Fruit fly (Drosophila melanogaster): Measurements from ENCODE around the gene Pde11.

Gene Pde11

DNA sequence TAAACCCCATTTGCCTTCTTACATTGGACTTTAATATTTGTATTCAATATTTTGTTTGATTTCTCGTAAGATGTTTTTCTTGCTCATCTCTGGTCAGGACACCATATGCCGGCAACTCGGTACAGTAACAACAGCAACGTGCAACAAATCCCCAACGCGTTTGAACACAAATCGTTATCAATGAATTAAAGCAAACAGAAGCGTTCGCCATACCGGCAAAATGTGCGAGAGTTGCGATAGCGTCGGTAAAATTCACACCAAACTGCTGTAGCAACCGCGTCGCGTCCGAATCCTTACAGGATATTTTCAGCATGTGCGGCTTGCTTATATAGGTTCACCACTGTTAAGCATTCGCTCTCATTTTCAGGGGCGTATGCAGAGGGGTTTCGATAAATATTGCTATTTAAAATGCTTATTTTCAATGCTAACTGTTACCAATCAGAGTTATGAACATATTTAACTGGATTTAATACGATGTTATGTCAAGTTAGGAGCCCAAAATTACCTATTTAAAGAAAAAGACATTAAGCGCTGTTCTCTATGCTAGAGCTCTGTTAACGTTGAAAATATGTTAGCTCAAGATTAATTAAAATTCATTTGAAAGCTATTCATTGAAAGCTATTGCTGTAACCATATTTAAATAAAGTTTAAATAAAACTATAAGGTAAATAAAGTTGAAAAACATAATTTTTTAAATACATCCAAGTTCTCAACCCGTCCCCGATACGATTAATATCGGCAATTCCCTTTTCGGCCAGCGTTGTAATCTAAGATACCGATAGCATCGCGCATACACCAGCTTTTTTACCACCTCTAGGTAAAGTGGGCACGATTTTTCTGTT lies at the start of gene Pde11, which contains the start of gene CG15160:
TSS of gene Pde11 (minus strand) at position 243 of the 842 bp plus-strand sequence.
TSS of gene CG15160 (plus strand) at position 792 of the 842 bp plus-strand sequence.
- TF ChIP-seq usp (GFP tag; optimal IDR thresholded peaks at IDR 0.05), result no peak
- no peak for TF ChIP-seq EcR (GFP tag; optimal IDR thresholded peaks at IDR 0.05)
- TF ChIP-seq psq (optimal IDR thresholded peaks at IDR 0.05), result no peak
- TF ChIP-seq Dll (optimal IDR thresholded peaks at IDR 0.05), result no peak
- TF ChIP-seq CG8478 (optimal IDR thresholded peaks at IDR 0.05), result no peak
- no peak for TF ChIP-seq pan (optimal IDR thresholded peaks at IDR 0.05)

DNA sequence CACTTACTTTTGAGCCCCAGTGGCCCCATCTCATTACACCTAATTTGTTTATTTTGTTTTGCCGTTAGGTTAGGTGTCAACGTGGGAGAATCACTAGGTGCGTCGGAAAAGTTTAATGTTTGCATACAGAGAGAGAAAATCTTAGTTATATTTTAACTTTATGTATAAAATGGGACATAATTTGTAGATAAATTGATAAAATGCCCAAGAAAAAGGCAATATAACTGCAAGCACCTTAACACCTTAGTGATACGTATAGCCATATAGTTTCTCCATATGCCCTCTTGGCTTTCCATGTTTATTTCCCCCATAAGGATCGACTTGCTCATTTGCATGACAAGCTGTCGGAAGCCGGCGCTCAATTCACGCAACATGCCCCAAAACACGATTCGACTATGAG lies 48.8 kb upstream of the Pde11 start:
- no peak for TF ChIP-seq EcR (GFP tag; optimal IDR thresholded peaks at IDR 0.05)
- TF ChIP-seq pan (optimal IDR thresholded peaks at IDR 0.05), result no peak
- TF ChIP-seq CG8478 (optimal IDR thresholded peaks at IDR 0.05), result no peak
- no peak for TF ChIP-seq usp (GFP tag; optimal IDR thresholded peaks at IDR 0.05)
- no peak for TF ChIP-seq psq (optimal IDR thresholded peaks at IDR 0.05)
- no peak for TF ChIP-seq Dll (optimal IDR thresholded peaks at IDR 0.05)

DNA sequence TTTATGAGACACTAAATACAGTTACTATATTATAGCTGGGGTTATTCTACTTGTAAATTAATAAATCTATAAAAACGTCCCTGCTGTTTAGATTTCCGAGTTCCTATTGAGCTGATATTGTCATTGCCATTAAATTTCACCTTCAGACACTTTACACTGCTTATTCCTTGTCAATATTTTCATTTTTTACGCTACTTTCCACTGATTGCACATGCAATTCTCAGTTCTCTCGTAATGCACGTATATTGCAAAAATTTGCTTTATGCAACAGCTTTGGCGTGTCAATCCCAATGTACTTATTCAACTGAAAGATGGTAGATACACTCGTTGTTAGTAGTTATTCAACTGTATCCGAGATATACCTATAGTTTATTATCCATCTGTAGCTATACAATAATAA lies 42.2 kb upstream of the Pde11 start:
- TF ChIP-seq usp (GFP tag; optimal IDR thresholded peaks at IDR 0.05), result no peak

DNA sequence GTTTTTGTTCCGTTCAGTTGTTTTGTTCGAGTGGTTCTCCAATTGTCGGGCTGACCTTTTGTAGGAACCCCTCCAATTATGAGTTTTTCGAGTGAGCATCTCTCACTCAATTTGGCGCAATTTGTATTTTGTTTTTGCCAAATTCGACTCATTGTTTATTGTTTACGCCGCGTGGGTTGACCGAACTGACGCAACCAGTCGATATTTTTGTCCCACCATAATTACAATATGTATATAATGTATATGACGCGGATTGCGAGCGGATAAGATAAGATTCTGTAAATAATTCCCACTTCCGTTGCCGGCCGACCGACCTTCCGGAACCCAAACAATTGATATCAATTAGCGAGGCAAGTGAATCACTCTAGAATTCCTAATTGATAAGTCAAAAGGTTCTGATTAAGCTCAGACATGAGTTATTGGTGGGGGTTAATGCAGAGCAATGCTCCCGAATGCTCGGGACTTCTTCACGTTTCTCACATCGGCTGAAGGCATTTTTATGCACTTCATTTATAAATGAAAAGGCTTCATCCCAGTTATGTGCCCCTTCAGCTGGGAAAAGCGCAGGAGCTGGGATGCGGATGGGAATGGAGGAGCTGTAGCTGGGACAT lies 40.6 kb upstream of the Pde11 start:
- TF ChIP-seq psq (optimal IDR thresholded peaks at IDR 0.05), result no peak

DNA sequence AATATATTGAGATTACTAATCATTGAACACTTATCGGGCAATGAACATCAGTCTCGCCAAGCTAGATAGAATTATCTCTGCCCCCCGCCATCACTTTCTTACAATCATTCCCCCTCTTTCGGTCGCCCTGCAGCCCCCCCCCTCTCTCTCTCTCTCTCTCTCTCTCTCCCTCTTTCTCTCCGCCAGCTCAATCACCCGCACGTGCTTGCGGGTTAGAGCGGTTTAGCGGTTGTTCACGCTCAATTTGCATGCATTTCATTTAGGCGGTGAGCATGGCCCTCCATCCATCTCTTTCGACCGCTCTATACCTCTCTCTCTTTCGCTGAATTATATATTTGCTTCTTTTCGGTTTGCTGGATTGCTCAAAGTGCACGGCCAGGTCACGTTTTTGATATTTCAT lies 39.0 kb upstream of the Pde11 start:
- no peak for TF ChIP-seq CG8478 (optimal IDR thresholded peaks at IDR 0.05)
- peak in 1 of 2 experiments; percentile 8 for TF ChIP-seq EcR (GFP tag; optimal IDR thresholded peaks at IDR 0.05)

DNA sequence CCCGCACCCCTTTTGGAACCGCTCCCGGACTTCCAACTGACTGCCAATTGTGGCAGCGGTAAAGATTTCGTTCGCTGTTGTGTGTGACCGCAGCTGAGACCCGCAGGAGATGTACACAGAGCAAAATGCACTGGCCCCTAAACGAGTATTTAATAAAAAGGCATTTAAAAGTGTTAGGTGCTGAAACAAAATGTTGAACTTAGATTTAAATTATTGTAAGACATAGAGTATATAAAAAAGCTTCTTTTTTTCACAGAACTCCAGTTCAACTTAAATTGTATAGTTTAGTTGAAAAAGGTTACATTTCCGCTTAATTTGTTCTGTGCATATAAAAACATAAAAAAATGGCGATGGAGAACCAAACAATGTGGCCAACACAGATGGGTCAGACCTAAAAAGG lies 38.0 kb upstream of the Pde11 start:
- TF ChIP-seq CG8478 (optimal IDR thresholded peaks at IDR 0.05), result no peak
- TF ChIP-seq EcR (GFP tag; optimal IDR thresholded peaks at IDR 0.05), result no peak
- TF ChIP-seq psq (optimal IDR thresholded peaks at IDR 0.05), result no peak
- no peak for TF ChIP-seq pan (optimal IDR thresholded peaks at IDR 0.05)
- TF ChIP-seq Dll (optimal IDR thresholded peaks at IDR 0.05), result no peak
- TF ChIP-seq usp (GFP tag; optimal IDR thresholded peaks at IDR 0.05), result no peak

DNA sequence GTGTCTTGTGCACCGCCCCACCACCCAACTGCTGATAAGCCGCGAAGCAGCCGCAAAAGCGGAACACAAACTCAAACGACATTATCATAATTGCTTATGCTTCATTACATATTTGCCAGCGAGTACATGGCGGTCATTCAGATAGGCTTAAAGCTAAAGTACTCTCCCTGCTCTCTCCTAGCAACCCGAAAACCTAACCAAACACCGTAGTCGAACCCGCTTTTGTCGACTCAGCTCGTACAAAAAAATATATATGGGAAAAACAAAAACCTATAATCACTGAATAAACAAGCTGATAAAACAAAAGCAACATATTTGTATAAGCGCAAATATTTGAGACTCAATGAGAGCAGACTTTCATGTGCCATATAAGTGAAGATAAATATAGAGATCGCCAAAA lies 36.8 kb upstream of the Pde11 start:
- TF ChIP-seq EcR (GFP tag; optimal IDR thresholded peaks at IDR 0.05) (no peak), usp (GFP tag; optimal IDR thresholded peaks at IDR 0.05) (no peak), Dll (optimal IDR thresholded peaks at IDR 0.05) (no peak), psq (optimal IDR thresholded peaks at IDR 0.05) (no peak), pan (optimal IDR thresholded peaks at IDR 0.05) (no peak)

DNA sequence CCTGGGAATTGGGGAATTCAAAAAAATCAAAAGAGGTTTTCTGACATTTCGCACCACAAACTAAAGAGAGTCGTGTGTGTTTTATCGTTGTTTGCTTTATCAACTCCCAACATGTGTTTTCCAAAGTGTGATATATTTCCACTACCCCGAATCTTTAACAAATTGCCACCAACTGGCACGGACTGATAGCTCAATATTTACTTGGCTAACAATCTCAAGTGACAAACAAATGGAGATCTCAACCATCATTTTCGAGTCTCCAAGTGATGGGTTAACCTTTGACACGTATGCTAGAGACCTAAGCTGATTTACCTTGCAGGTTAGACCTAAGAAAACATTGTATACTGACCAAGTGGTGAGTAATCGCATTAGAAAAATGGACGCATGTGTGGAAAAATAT lies 35.3 kb upstream of the Pde11 start:
- TF ChIP-seq pan (optimal IDR thresholded peaks at IDR 0.05), result no peak
- TF ChIP-seq EcR (GFP tag; optimal IDR thresholded peaks at IDR 0.05), result no peak
- TF ChIP-seq CG8478 (optimal IDR thresholded peaks at IDR 0.05), result no peak

DNA sequence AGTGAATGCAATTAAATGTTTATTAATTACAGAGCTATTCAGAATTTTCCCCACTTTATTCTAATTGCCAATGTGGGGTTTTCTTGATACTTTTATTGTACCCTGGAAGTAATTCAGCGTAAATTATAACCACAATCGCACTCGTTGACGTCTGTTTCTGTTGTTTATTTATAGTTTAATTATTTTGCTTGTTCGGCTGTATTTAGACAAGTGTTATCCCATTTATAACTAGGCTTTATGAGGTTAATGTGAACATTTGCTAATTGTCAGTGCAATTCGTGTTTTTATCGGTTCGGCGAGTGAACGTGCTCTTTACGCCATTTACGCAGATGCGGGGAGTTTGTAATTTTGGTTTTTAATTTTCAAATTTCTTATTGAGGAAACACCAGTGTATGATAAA lies 34.9 kb upstream of the Pde11 start:
- TF ChIP-seq Dll (optimal IDR thresholded peaks at IDR 0.05) (no peak), pan (optimal IDR thresholded peaks at IDR 0.05) (no peak), psq (optimal IDR thresholded peaks at IDR 0.05) (no peak), usp (GFP tag; optimal IDR thresholded peaks at IDR 0.05) (no peak), EcR (GFP tag; optimal IDR thresholded peaks at IDR 0.05) (no peak), CG8478 (optimal IDR thresholded peaks at IDR 0.05) (no peak)

DNA sequence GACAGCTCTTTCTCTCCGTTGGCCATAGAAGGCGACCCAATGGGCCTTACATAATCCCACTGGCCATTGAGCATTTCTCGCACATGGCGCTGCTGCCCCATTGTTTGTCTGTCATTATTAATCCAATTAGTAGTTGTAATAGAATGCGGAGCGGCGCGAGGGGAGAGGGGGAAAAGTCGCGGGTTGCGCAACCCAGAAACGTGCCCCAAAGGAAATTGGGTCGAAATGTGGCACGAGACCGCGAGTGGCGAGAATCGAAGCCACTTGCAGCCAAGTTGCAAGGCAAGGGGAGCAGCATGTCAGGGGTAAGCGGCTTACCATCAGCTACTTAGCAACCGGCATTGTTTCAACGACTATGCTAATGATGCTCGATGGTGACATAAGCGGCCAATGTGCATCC lies 34.2 kb upstream of the Pde11 start:
- TF ChIP-seq EcR (GFP tag; optimal IDR thresholded peaks at IDR 0.05) (no peak), usp (GFP tag; optimal IDR thresholded peaks at IDR 0.05) (no peak), Dll (optimal IDR thresholded peaks at IDR 0.05) (no peak), CG8478 (optimal IDR thresholded peaks at IDR 0.05) (no peak), psq (optimal IDR thresholded peaks at IDR 0.05) (no peak), pan (optimal IDR thresholded peaks at IDR 0.05) (no peak)

DNA sequence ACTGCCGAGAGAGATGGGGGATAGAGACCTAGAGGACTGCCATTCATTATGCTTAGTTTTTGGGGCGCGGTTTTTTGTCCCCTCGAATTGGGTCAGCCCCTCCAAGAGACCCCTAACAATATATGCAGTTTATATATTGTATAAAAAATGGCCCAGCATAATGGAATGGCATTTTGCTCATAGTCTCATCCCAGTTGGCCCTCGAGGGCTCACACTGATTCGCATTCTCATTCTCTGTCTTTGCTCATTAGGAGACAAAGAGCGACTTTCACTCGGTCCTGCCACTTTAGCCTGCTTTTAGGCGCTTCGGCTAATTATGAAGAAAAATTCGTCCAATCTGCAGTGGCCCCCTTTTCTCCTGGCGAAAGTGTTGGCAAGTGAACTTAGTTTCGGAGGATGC lies 33.3 kb upstream of the Pde11 start:
- TF ChIP-seq Dll (optimal IDR thresholded peaks at IDR 0.05) (no peak), EcR (GFP tag; optimal IDR thresholded peaks at IDR 0.05) (no peak), usp (GFP tag; optimal IDR thresholded peaks at IDR 0.05) (no peak), CG8478 (optimal IDR thresholded peaks at IDR 0.05) (no peak), psq (optimal IDR thresholded peaks at IDR 0.05) (no peak), pan (optimal IDR thresholded peaks at IDR 0.05) (no peak)

DNA sequence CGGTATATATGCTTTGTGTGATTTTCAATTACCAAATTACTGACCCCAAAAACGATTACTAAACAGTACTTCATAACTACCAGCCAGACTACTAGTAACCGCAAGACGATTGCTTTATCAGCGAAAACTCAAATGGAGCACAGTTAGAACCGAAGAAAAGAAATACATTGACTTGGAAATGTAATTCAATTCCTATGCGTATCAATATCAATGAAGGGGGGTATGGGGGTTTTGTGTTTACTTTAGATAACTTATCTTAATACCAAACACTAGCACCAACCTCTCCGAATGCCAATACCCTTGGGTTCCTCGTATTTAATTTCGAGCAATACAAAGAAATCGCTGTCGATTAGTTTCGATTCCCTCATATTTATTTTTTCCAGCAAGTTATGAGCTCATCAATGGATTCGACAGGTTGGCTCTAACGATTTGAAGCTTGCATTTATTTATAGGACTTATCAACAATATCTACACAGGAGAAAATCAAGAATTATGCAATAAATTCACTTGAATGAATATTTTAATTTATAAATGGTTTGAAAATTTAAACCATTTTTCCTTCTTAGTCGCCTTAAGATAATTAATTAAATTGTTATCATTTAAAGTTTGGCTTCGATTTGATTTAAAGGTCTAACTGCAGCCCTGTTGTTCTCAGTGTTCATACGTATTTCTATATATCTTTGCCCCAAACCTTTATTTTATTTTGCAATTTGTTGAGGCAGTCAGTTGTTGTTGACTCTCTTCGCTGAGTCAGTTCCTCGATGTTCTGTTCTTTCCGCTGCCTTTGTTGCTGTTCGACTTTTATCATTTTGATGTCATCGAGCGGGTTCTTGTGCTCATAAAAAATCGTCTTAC lies 31.4 kb upstream of the Pde11 start:
- TF ChIP-seq EcR (GFP tag; optimal IDR thresholded peaks at IDR 0.05), result no peak
- no peak for TF ChIP-seq CG8478 (optimal IDR thresholded peaks at IDR 0.05)
- no peak for TF ChIP-seq usp (GFP tag; optimal IDR thresholded peaks at IDR 0.05)
- TF ChIP-seq pan (optimal IDR thresholded peaks at IDR 0.05), result no peak
- TF ChIP-seq psq (optimal IDR thresholded peaks at IDR 0.05), result no peak
- no peak for TF ChIP-seq Dll (optimal IDR thresholded peaks at IDR 0.05)

Measured in whole organism.